Fruit fly (Drosophila melanogaster) whole organism, wandering third instar larva: ENCODE measurements around the gene CG2278.

Experiments used
- CG32264 ChIP-seq: fragments of 200-800 bp; sonication (Bioruptor generic); optimal IDR thresholded peaks from 2 replicates; lab custom pipeline; 2016; ENCODE audit warnings: missing biosample characterization, missing genetic modification characterization
- CrebA ChIP-seq: fragments of 200-800 bp; sonication (Bioruptor generic); optimal IDR thresholded peaks from 2 replicates; lab custom pipeline; 2016; ENCODE audit warnings: missing biosample characterization, mild to moderate bottlenecking, missing genetic modification characterization, borderline replicate concordance
- Dfd ChIP-seq: fragments of >200 bp; optimal IDR thresholded peaks from 2 replicates; lab custom pipeline; 2017; ENCODE audit warnings: missing biosample characterization, missing genetic modification characterization
- GATAd ChIP-seq: sonication (Bioruptor generic); optimal IDR thresholded peaks from 2 replicates; lab custom pipeline; 2016; ENCODE audit warnings: missing biosample characterization, missing genetic modification characterization
- HLH106 ChIP-seq: fragments of 200-800 bp; optimal IDR thresholded peaks from 3 replicates; lab custom pipeline; 2019; ENCODE audit warnings: missing biosample characterization, mild to moderate bottlenecking, missing genetic modification characterization, moderate library complexity
- Hnf4 ChIP-seq: fragments of 200-800 bp; sonication (Bioruptor generic); optimal IDR thresholded peaks from 2 replicates; lab custom pipeline; 2016; ENCODE audit warnings: missing biosample characterization, mild to moderate bottlenecking, missing genetic modification characterization
- Hr78 ChIP-seq: fragments of >200 bp; optimal IDR thresholded peaks from 2 replicates; lab custom pipeline; 2017; ENCODE audit warnings: missing biosample characterization, missing genetic modification characterization
- Hr83 ChIP-seq: fragments of 200-300 bp; sonication (Bioruptor generic); optimal IDR thresholded peaks from 2 replicates; lab custom pipeline; 2016; ENCODE audit warnings: missing biosample characterization, mild to moderate bottlenecking, missing genetic modification characterization, moderate library complexity; ENCODE audit not compliant: poor library complexity, severe bottlenecking
- Mio ChIP-seq: sonication (Bioruptor generic); optimal IDR thresholded peaks from 2 replicates; lab custom pipeline; 2016; ENCODE audit warnings: missing biosample characterization, missing genetic modification characterization
- Myc ChIP-seq: fragments of >200 bp; optimal IDR thresholded peaks from 2 replicates; lab custom pipeline; 2017
- OdsH ChIP-seq: fragments of 200-800 bp; sonication (Bioruptor generic); optimal IDR thresholded peaks from 2 replicates; lab custom pipeline; 2016; ENCODE audit warnings: missing biosample characterization, mild to moderate bottlenecking, missing genetic modification characterization
- Sp1 ChIP-seq: fragments of 200-800 bp; sonication (Bioruptor generic); optimal IDR thresholded peaks from 3 replicates; lab custom pipeline; 2019; ENCODE audit warnings: missing biosample characterization, mild to moderate bottlenecking, missing genetic modification characterization, moderate library complexity
- Vsx2 ChIP-seq: fragments of 200-300, 225-300 bp; sonication (Bioruptor generic); optimal IDR thresholded peaks from 2 replicates; lab custom pipeline; 2018; ENCODE audit warnings: missing biosample characterization, missing genetic modification characterization; ENCODE audit not compliant: partially characterized antibody
- brk ChIP-seq: fragments of 200-800 bp; sonication (Bioruptor generic); optimal IDR thresholded peaks from 2 replicates; lab custom pipeline; 2016; ENCODE audit warnings: missing biosample characterization, mild to moderate bottlenecking, missing genetic modification characterization
- ey ChIP-seq: fragments of 200-800 bp; sonication (Bioruptor generic); optimal IDR thresholded peaks from 2 replicates; lab custom pipeline; 2016; ENCODE audit warnings: missing biosample characterization, missing genetic modification characterization
- foxo ChIP-seq, 2 experiments: fragments of 200-800 bp; sonication (Bioruptor generic); optimal IDR thresholded peaks; 2 replicates in 1 of 2; 3 replicates in 1 of 2; lab custom pipeline; 2016 to 2017; ENCODE audit warnings: missing biosample characterization in 2 of 2, missing genetic modification characterization in 2 of 2
- fru ChIP-seq: fragments of 200-800 bp; sonication (Bioruptor generic); optimal IDR thresholded peaks from 3 replicates; lab custom pipeline; 2016; ENCODE audit warnings: missing biosample characterization, mild to moderate bottlenecking, missing genetic modification characterization
- jim ChIP-seq: fragments of 175-275, 200-325 bp; sonication (Bioruptor generic); optimal IDR thresholded peaks from 2 replicates; lab custom pipeline; 2016; ENCODE audit warnings: missing biosample characterization, mild to moderate bottlenecking, missing genetic modification characterization
- pan ChIP-seq: fragments of >200 bp; optimal IDR thresholded peaks from 2 replicates; lab custom pipeline; 2017
- psq ChIP-seq: fragments of 200-800 bp; sonication (Bioruptor generic); optimal IDR thresholded peaks from 3 replicates; lab custom pipeline; 2017; ENCODE audit warnings: missing biosample characterization, mild to moderate bottlenecking, missing genetic modification characterization, moderate library complexity
- rgr ChIP-seq: fragments of 200-800 bp; sonication (Bioruptor generic); optimal IDR thresholded peaks from 3 replicates; lab custom pipeline; 2016; ENCODE audit warnings: missing biosample characterization, mild to moderate bottlenecking, missing genetic modification characterization
- sage ChIP-seq: fragments of 200-800 bp; sonication (Bioruptor generic); optimal IDR thresholded peaks from 2 replicates; lab custom pipeline; 2016; ENCODE audit warnings: missing biosample characterization, mild to moderate bottlenecking, missing genetic modification characterization
- sv ChIP-seq: fragments of 200-800 bp; sonication (Bioruptor generic); optimal IDR thresholded peaks from 3 replicates; lab custom pipeline; 2016; ENCODE audit warnings: missing biosample characterization, missing genetic modification characterization
- usp ChIP-seq: fragments of >200 bp; optimal IDR thresholded peaks from 2 replicates; lab custom pipeline; 2017; ENCODE audit warnings: missing biosample characterization, missing genetic modification characterization
- woc ChIP-seq: sonication (Bioruptor generic); optimal IDR thresholded peaks from 2 replicates; lab custom pipeline; 2016; ENCODE audit warnings: missing biosample characterization, mild to moderate bottlenecking, missing genetic modification characterization

The CG2278 gene

dm6 chrX:8211094-8211730 is 41.1 kb upstream of the CG2278 start (continued):
- TF ChIP-seq Mio (GFP tag; lab: Kevin White, UChicago) (no peak), Sp1 (GFP tag; lab: Kevin White, UChicago) (peak; percentile 36), usp (no peak), ey (peak; percentile 48), jim (GFP tag; lab: Kevin White, UChicago) (no peak), Hr83 (GFP tag; lab: Kevin White, UChicago) (no peak), woc (GFP tag; lab: Kevin White, UChicago) (peak; percentile 17), brk (no peak), Hnf4 (GFP tag; lab: Kevin White, UChicago) (peak; percentile 1), pan (lab: Kevin White, UChicago) (no peak), psq (GFP tag; lab: Kevin White, UChicago) (peak; percentile 9), CrebA (GFP tag; lab: Kevin White, UChicago) (no peak), CG32264 (GFP tag; lab: Kevin White, UChicago) (no peak), HLH106 (tag; lab: Kevin White, UChicago) (peak; percentile 48), Vsx2 (GFP tag; lab: Kevin White, UChicago) (no peak)

- TF ChIP-seq Myc (lab: Kevin White, UChicago) (peak; percentile 85), brk (no peak)
Measured at dm6 chrX:8210632-8211031, 40.6 kb upstream of the CG2278 start.

DNA sequence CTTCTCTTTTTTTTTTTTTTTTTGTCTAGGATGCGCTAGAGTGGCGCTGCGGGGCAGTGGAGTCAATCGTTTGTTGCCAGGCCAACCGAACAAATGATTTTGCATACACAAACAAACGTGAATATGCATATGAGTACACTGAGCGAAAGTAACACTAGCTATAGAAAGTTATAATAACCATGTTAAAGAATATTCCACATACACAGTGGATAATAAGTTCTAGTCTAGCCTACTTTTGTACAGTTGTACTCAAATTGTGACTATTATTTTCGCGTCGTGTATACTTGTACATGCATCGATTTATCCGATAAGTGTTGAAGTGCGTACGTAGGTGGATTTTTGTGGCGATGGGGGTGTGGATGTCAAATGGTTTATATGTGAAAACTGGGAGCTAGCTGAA is 37.0 kb upstream of the CG2278 start:
- TF ChIP-seq rgr (GFP tag; lab: Kevin White, UChicago): peak; percentile 1
- peak; percentile 11 for TF ChIP-seq ey
- no peak for TF ChIP-seq CrebA (GFP tag; lab: Kevin White, UChicago)
- no peak for TF ChIP-seq Hr78 (GFP tag; lab: Kevin White, UChicago)
- TF ChIP-seq foxo (GFP tag; optimal IDR thresholded peaks at IDR 0.05; lab: Kevin White, UChicago): peak in 1 of 2 experiments; percentile 7

- no peak for TF ChIP-seq foxo (GFP tag; optimal IDR thresholded peaks at IDR 0.05; lab: Kevin White, UChicago)
- TF ChIP-seq OdsH (GFP tag; lab: Kevin White, UChicago): no peak
- TF ChIP-seq sage (GFP tag; lab: Kevin White, UChicago): no peak
- TF ChIP-seq Dfd: peak; percentile 62
- TF ChIP-seq ey: no peak
- TF ChIP-seq usp: no peak
Measured at dm6 chrX:8206561-8206960, 36.5 kb upstream of the CG2278 start.

- TF ChIP-seq pan (lab: Kevin White, UChicago): no peak
- no peak for TF ChIP-seq sv
- no peak for TF ChIP-seq CG32264 (GFP tag; lab: Kevin White, UChicago)
- no peak for TF ChIP-seq rgr (GFP tag; lab: Kevin White, UChicago)
- TF ChIP-seq foxo (GFP tag; optimal IDR thresholded peaks at IDR 0.05; lab: Kevin White, UChicago): peak in 1 of 2 experiments; percentile 23
- no peak for TF ChIP-seq fru (GFP tag; lab: Kevin White, UChicago)
Measured at dm6 chrX:8205625-8206252, 35.7 kb upstream of the CG2278 start.

dm6 chrX:8202724-8203362 is 32.8 kb upstream of the CG2278 start:
- TF ChIP-seq Dfd (peak; percentile 93), fru (GFP tag; lab: Kevin White, UChicago) (peak; percentile 8), GATAd (GFP tag; lab: Kevin White, UChicago) (no peak)
